Fruit fly (Drosophila melanogaster): Measurements from ENCODE around the gene rtp.

The rtp gene

dm6 chr3R:5232197-5232607, 4.9 kb downstream of the rtp start, which contains the start of the genes Kat60 and Mms19 (continued):
- TF ChIP-seq CG7357 (GFP tag; IDR thresholded peaks at IDR 0.05) (peak; percentile 53; the same call in 1 of the 3 replicates), CG6272 (GFP tag; IDR thresholded peaks at IDR 0.05) (peak; percentile 70), CG17612 (GFP tag; IDR thresholded peaks at IDR 0.05) (peak; percentile 42; the same call in 1 of the 2 replicates), HmgD (GFP tag; optimal IDR thresholded peaks at IDR 0.05) (peak; percentile 2), eve (GFP tag; optimal IDR thresholded peaks at IDR 0.05) (peak in 1 of 2 experiments; percentile 57), Kr (GFP tag; optimal IDR thresholded peaks at IDR 0.05) (no peak), CG5180 (GFP tag; optimal IDR thresholded peaks at IDR 0.05) (no peak), CG18764 (GFP tag; optimal IDR thresholded peaks at IDR 0.05) (peak; percentile 55), usp (GFP tag; optimal IDR thresholded peaks at IDR 0.05) (no peak), wdn (GFP tag; IDR thresholded peaks at IDR 0.05) (peak; percentile 54; the same call in 1 of the 2 replicates), CG11696 (GFP tag; IDR thresholded peaks at IDR 0.05) (no peak), pb (GFP tag; optimal IDR thresholded peaks at IDR 0.05) (peak; percentile 36), CG17328 (GFP tag; IDR thresholded peaks at IDR 0.05) (peak; percentile 32; the same call in 1 of the 2 replicates), gfzf (GFP tag; optimal IDR thresholded peaks at IDR 0.05) (peak; percentile 25), ci (GFP tag; IDR thresholded peaks at IDR 0.05) (peak; percentile 59; the same call in 2 of the 3 replicates), CG3726 (GFP tag; IDR thresholded peaks at IDR 0.05) (0 out of 3 replicates have a peak, but pooled peaks have one; percentile 11), CG9727 (GFP tag; optimal IDR thresholded peaks at IDR 0.05) (peak; percentile 76), CG7556 (GFP tag; optimal IDR thresholded peaks at IDR 0.05) (no peak), CG10979 (tag; optimal IDR thresholded peaks at IDR 0.05) (peak; percentile 36), bbx (GFP tag; IDR thresholded peaks at IDR 0.05; ENCODE audit: partially characterized antibody) (peak; percentile 89), CG4328 (GFP tag; optimal IDR thresholded peaks at IDR 0.05) (no peak), pho (GFP tag; optimal IDR thresholded peaks at IDR 0.05) (peak; percentile 81), cwo (GFP tag; optimal IDR thresholded peaks at IDR 0.05) (no peak), CG1233 (GFP tag; optimal IDR thresholded peaks at IDR 0.05) (peak; percentile 37), h (optimal IDR thresholded peaks at IDR 0.05) (no peak), peb (GFP tag; IDR thresholded peaks at IDR 0.05) (no peak), fru (optimal IDR thresholded peaks at IDR 0.05) (no peak), CG10209 (GFP tag; optimal IDR thresholded peaks at IDR 0.05) (peak; percentile 47), CG2712 (tag; optimal IDR thresholded peaks at IDR 0.05) (peak; percentile 74), p53 (GFP tag; optimal IDR thresholded peaks at IDR 0.05) (no peak), ase (GFP tag; IDR thresholded peaks at IDR 0.05) (peak; percentile 66; the same call in 1 of the 3 replicates), dpn (GFP tag; optimal IDR thresholded peaks at IDR 0.05) (peak; percentile 76), Hey (tag; optimal IDR thresholded peaks at IDR 0.05) (no peak), Doc2 (GFP tag; IDR thresholded peaks at IDR 0.05) (no peak), CG15696 (tag; optimal IDR thresholded peaks at IDR 0.05) (peak; percentile 57), CG6813 (GFP tag; optimal IDR thresholded peaks at IDR 0.05) (no peak), Six4 (GFP tag; optimal IDR thresholded peaks at IDR 0.05) (no peak), sim (GFP tag; IDR thresholded peaks at IDR 0.05) (no peak), CG10321 (GFP tag; IDR thresholded peaks at IDR 0.05) (no peak), CG8290 (GFP tag; optimal IDR thresholded peaks at IDR 0.05) (peak; percentile 73), CG8290 (tag; optimal IDR thresholded peaks at IDR 0.05) (no peak), hth (optimal IDR thresholded peaks at IDR 0.05) (no peak), CG12155 (GFP tag; optimal IDR thresholded peaks at IDR 0.05) (peak; percentile 66), D19B (GFP tag; optimal IDR thresholded peaks at IDR 0.05) (peak; percentile 38), Sox100B (GFP tag; optimal IDR thresholded peaks at IDR 0.05) (no peak), sqz (GFP tag; optimal IDR thresholded peaks at IDR 0.05) (no peak), toy (GFP tag; IDR thresholded peaks at IDR 0.05) (no peak), CG6254 (GFP tag; optimal IDR thresholded peaks at IDR 0.05) (peak; percentile 83), CG12219 (GFP tag; optimal IDR thresholded peaks at IDR 0.05) (no peak), sr (GFP tag; IDR thresholded peaks at IDR 0.05) (no peak), ro (GFP tag; IDR thresholded peaks at IDR 0.05) (no peak), Dp (GFP tag; optimal IDR thresholded peaks at IDR 0.05) (peak; percentile 47), kay (GFP tag; optimal IDR thresholded peaks at IDR 0.05) (peak; percentile 58)
